Worm (Caenorhabditis elegans) whole organism, late embryonic: ENCODE results near the gene rab-30.

Source experiments
- ama-1 ChIP-seq: fragments of 150-350 bp; optimal IDR thresholded peaks from 2 replicates; lab custom pipeline; 2014
- ceh-30 ChIP-seq: fragments of 150-350 bp; optimal IDR thresholded peaks from 2 replicates; lab custom pipeline; 2014; ENCODE audit warnings: missing biosample characterization, missing genetic modification characterization
- ceh-34 ChIP-seq: sonication (generic microtip); optimal IDR thresholded peaks from 2 replicates; lab custom pipeline; 2016; ENCODE audit warnings: mild to moderate bottlenecking, missing genetic modification characterization, missing compliant biosample characterization
- elt-2 ChIP-seq: sonication (generic microtip); optimal IDR thresholded peaks from 2 replicates; lab custom pipeline; 2016; ENCODE audit warnings: missing genetic modification reagents, missing genetic modification characterization, missing compliant biosample characterization

- no peak for TF ChIP-seq ama-1 (lab: Kevin White, UChicago)
- TF ChIP-seq ceh-30 (tag; lab: Kevin White, UChicago), result no peak
- no peak for TF ChIP-seq elt-2 (tag; lab: Kevin White, UChicago)
- TF ChIP-seq ceh-34 (tag; lab: Kevin White, UChicago), result no peak
These were observed 40.5 kb downstream of the rab-30 start for ce11 chrIII:10600894-10601293.
